Worm (Caenorhabditis elegans) whole organism, late embryonic: ENCODE measurements around the gene plx-1.

Experiments
- C38D4.7 ChIP-seq: fragments of 200-800 bp; sonication (Bioruptor generic); optimal IDR thresholded peaks from 2 replicates; lab custom pipeline; 2018; ENCODE audit warnings: mild to moderate bottlenecking, missing genetic modification characterization, moderate library complexity, missing compliant biosample characterization
- K02D7.2 ChIP-seq: sonication (generic microtip); optimal IDR thresholded peaks from 2 replicates; lab custom pipeline; 2017; ENCODE audit warnings: mild to moderate bottlenecking, missing genetic modification characterization, missing compliant biosample characterization
- K09A11.1 ChIP-seq: sonication (generic microtip); optimal IDR thresholded peaks from 2 replicates; lab custom pipeline; 2017; ENCODE audit warnings: antibody characterized with exemption, mild to moderate bottlenecking, missing genetic modification characterization, missing compliant biosample characterization; ENCODE audit not compliant: insufficient read depth
- ahr-1 ChIP-seq: sonication (generic microtip); optimal IDR thresholded peaks from 2 replicates; lab custom pipeline; 2016; ENCODE audit warnings: missing genetic modification characterization, missing compliant biosample characterization
- ama-1 ChIP-seq: fragments of 150-350 bp; optimal IDR thresholded peaks from 2 replicates; lab custom pipeline; 2014
- ceh-18 ChIP-seq: sonication (generic microtip); optimal IDR thresholded peaks from 2 replicates; lab custom pipeline; 2016; ENCODE audit warnings: missing genetic modification characterization, missing compliant biosample characterization
- ceh-24 ChIP-seq: sonication (generic microtip); optimal IDR thresholded peaks from 2 replicates; lab custom pipeline; 2016; ENCODE audit warnings: mild to moderate bottlenecking, missing genetic modification characterization, missing compliant biosample characterization
- ceh-31 ChIP-seq: sonication (generic microtip); optimal IDR thresholded peaks from 2 replicates; lab custom pipeline; 2016; ENCODE audit warnings: missing genetic modification characterization, missing compliant biosample characterization
- ceh-34 ChIP-seq: sonication (generic microtip); optimal IDR thresholded peaks from 2 replicates; lab custom pipeline; 2016; ENCODE audit warnings: mild to moderate bottlenecking, missing genetic modification characterization, missing compliant biosample characterization
- ceh-6 ChIP-seq: fragments of 200-800 bp; sonication (Bioruptor generic); optimal IDR thresholded peaks from 2 replicates; lab custom pipeline; 2018; ENCODE audit warnings: mild to moderate bottlenecking, missing genetic modification characterization, missing compliant biosample characterization
- dve-1 ChIP-seq: sonication (generic microtip); optimal IDR thresholded peaks from 2 replicates; lab custom pipeline; 2017; ENCODE audit warnings: antibody characterized with exemption, mild to moderate bottlenecking, missing genetic modification characterization, missing compliant biosample characterization
- fax-1 ChIP-seq: sonication (generic microtip); optimal IDR thresholded peaks from 2 replicates; lab custom pipeline; 2016; ENCODE audit warnings: missing genotype, missing genetic modification characterization, missing compliant biosample characterization
- fkh-10 ChIP-seq: fragments of 150-350 bp; optimal IDR thresholded peaks from 2 replicates; lab custom pipeline; 2014; ENCODE audit warnings: missing biosample characterization, missing genetic modification reagents, missing genetic modification characterization
- fkh-6 ChIP-seq: sonication (generic microtip); optimal IDR thresholded peaks from 2 replicates; lab custom pipeline; 2016; ENCODE audit warnings: missing genetic modification characterization, missing compliant biosample characterization
- hlh-13 ChIP-seq: fragments of 200-800 bp; sonication (Bioruptor generic); optimal IDR thresholded peaks from 2 replicates; lab custom pipeline; 2018; ENCODE audit warnings: mild to moderate bottlenecking, missing genetic modification characterization, missing compliant biosample characterization
- hlh-30 ChIP-seq: sonication (generic microtip); optimal IDR thresholded peaks from 2 replicates; lab custom pipeline; 2017; ENCODE audit warnings: antibody characterized with exemption, missing genetic modification characterization, missing compliant biosample characterization; ENCODE audit not compliant: insufficient read depth
- hlh-6 ChIP-seq: sonication (generic microtip); optimal IDR thresholded peaks from 2 replicates; lab custom pipeline; 2016; ENCODE audit warnings: missing genotype, missing genetic modification characterization, missing compliant biosample characterization
- lim-6 ChIP-seq: sonication (generic microtip); optimal IDR thresholded peaks from 2 replicates; lab custom pipeline; 2016; ENCODE audit warnings: missing genetic modification characterization, missing compliant biosample characterization
- lin-11 ChIP-seq: fragments of 200-800 bp; sonication (Bioruptor generic); optimal IDR thresholded peaks from 2 replicates; lab custom pipeline; 2018; ENCODE audit warnings: mild to moderate bottlenecking, missing genetic modification characterization, missing compliant biosample characterization
- nfya-1 ChIP-seq: sonication (generic microtip); optimal IDR thresholded peaks from 2 replicates; lab custom pipeline; 2017; ENCODE audit warnings: missing genetic modification characterization, mild to moderate bottlenecking, missing compliant biosample characterization, antibody characterized with exemption, moderate library complexity
- nhr-11 ChIP-seq: fragments of 150-350 bp; optimal IDR thresholded peaks from 2 replicates; lab custom pipeline; 2014; ENCODE audit warnings: missing biosample characterization, missing genetic modification characterization
- npax-4 ChIP-seq: sonication (generic microtip); optimal IDR thresholded peaks from 2 replicates; lab custom pipeline; 2016; ENCODE audit warnings: missing genetic modification characterization, missing compliant biosample characterization
- pag-3 ChIP-seq: sonication (generic microtip); optimal IDR thresholded peaks from 2 replicates; lab custom pipeline; 2016; ENCODE audit warnings: missing compliant biosample characterization, missing genetic modification characterization, borderline replicate concordance
- pat-9 ChIP-seq: fragments of 200-800 bp; sonication (Bioruptor generic); optimal IDR thresholded peaks from 2 replicates; lab custom pipeline; 2018; ENCODE audit warnings: mild to moderate bottlenecking, missing genetic modification characterization, moderate library complexity, missing compliant biosample characterization
- pax-1 ChIP-seq: fragments of 150-350 bp; optimal IDR thresholded peaks from 2 replicates; lab custom pipeline; 2014; ENCODE audit warnings: missing biosample characterization, missing genetic modification characterization
- pha-2 ChIP-seq: sonication (generic microtip); optimal IDR thresholded peaks from 2 replicates; lab custom pipeline; 2017; ENCODE audit warnings: mild to moderate bottlenecking, missing genetic modification characterization, missing compliant biosample characterization
- pros-1 ChIP-seq: fragments of 150-350 bp; optimal IDR thresholded peaks from 2 replicates; lab custom pipeline; 2014; ENCODE audit warnings: missing biosample characterization, missing genetic modification reagents, missing genetic modification characterization
- rnt-1 ChIP-seq: sonication (generic microtip); optimal IDR thresholded peaks from 2 replicates; lab custom pipeline; 2016; ENCODE audit warnings: missing genetic modification characterization, missing compliant biosample characterization
- sox-4 ChIP-seq: sonication (generic microtip); optimal IDR thresholded peaks from 2 replicates; lab custom pipeline; 2017; ENCODE audit warnings: mild to moderate bottlenecking, missing genetic modification characterization, inconsistent platforms, missing compliant biosample characterization
- tbx-2 ChIP-seq: sonication (generic microtip); optimal IDR thresholded peaks from 2 replicates; lab custom pipeline; 2016; ENCODE audit warnings: missing genetic modification characterization, missing compliant biosample characterization
- unc-3 ChIP-seq, 2 experiments: fragments of 200-800 bp in 1 of 2; sonication (Bioruptor generic) in 1 of 2; sonication (generic microtip) in 1 of 2; conservative IDR thresholded peaks in 1 of 2; optimal IDR thresholded peaks in 1 of 2; 2 replicates each; pipeline versions ENCODE4 v1.3.6 to Lab custom; 2016 to 2022; ENCODE audit warnings: missing compliant biosample characterization in 2 of 2, missing genetic modification characterization in 2 of 2, missing genetic modification reagents in 1 of 2
- unc-42 ChIP-seq: sonication (generic microtip); optimal IDR thresholded peaks from 2 replicates; lab custom pipeline; 2016; ENCODE audit warnings: missing genotype, missing genetic modification characterization, missing compliant biosample characterization
- unc-55 ChIP-seq: sonication (generic microtip); optimal IDR thresholded peaks from 2 replicates; lab custom pipeline; 2017; ENCODE audit warnings: missing biosample characterization, missing genetic modification reagents, missing genetic modification characterization
- unc-86 ChIP-seq: sonication (generic microtip); optimal IDR thresholded peaks from 2 replicates; lab custom pipeline; 2016; ENCODE audit warnings: missing genetic modification characterization, missing compliant biosample characterization
- zip-5 ChIP-seq: sonication (generic microtip); optimal IDR thresholded peaks from 2 replicates; lab custom pipeline; 2016; ENCODE audit warnings: missing genetic modification characterization, missing compliant biosample characterization

plx-1 gene

ce11 chrIV:953136-953535 lies 6.2 kb upstream of the plx-1 start:
- TF ChIP-seq fkh-10 (GFP tag; lab: Kevin White, UChicago) (no peak), lin-11 (tag; lab: Kevin White, UChicago) (no peak), K02D7.2 (tag; lab: Kevin White, UChicago) (no peak), nhr-11 (tag; lab: Kevin White, UChicago) (no peak)

- TF ChIP-seq ceh-34 (tag; lab: Kevin White, UChicago): peak; percentile 2
- TF ChIP-seq fkh-6 (tag; lab: Kevin White, UChicago): no peak
- TF ChIP-seq unc-3 (GFP tag; conservative IDR thresholded peaks at IDR 0.05; lab: Robert Waterston, UW): no peak
- no peak for TF ChIP-seq unc-3 (tag; optimal IDR thresholded peaks at IDR 0.05; lab: Kevin White, UChicago)
- peak; percentile 18 for TF ChIP-seq pat-9 (tag; lab: Kevin White, UChicago)
- peak; percentile 45 for TF ChIP-seq unc-55 (GFP tag; lab: Kevin White, UChicago)
- TF ChIP-seq ceh-31 (tag; lab: Kevin White, UChicago): peak; percentile 62
- no peak for TF ChIP-seq nhr-11 (tag; lab: Kevin White, UChicago)
- peak; percentile 90 for TF ChIP-seq hlh-30 (tag; lab: Kevin White, UChicago)
- no peak for TF ChIP-seq hlh-13 (GFP tag; lab: Kevin White, UChicago)
- no peak for TF ChIP-seq C38D4.7 (GFP tag; lab: Kevin White, UChicago)
- peak; percentile 92 for TF ChIP-seq rnt-1
- no peak for TF ChIP-seq ahr-1 (tag; lab: Kevin White, UChicago)
- no peak for TF ChIP-seq unc-86 (tag; lab: Kevin White, UChicago)
- peak; percentile 55 for TF ChIP-seq ceh-18 (tag; lab: Kevin White, UChicago)
- no peak for TF ChIP-seq sox-4 (tag; lab: Kevin White, UChicago)
- no peak for TF ChIP-seq ama-1 (lab: Kevin White, UChicago)
- no peak for TF ChIP-seq pros-1 (tag; lab: Kevin White, UChicago)
- TF ChIP-seq tbx-2 (tag; lab: Kevin White, UChicago): peak; percentile 61
- TF ChIP-seq hlh-6 (tag; lab: Kevin White, UChicago): no peak
- no peak for TF ChIP-seq fax-1 (tag; lab: Kevin White, UChicago)
- TF ChIP-seq dve-1: peak; percentile 36
- peak; percentile 82 for TF ChIP-seq nfya-1 (tag; lab: Kevin White, UChicago)
Measured at ce11 chrIV:957820-958219, 1.5 kb upstream of the plx-1 start.

- no peak for TF ChIP-seq unc-86 (tag; lab: Kevin White, UChicago)
- TF ChIP-seq ceh-6 (GFP tag; lab: Kevin White, UChicago): no peak
- no peak for TF ChIP-seq pag-3 (tag; lab: Kevin White, UChicago)
- TF ChIP-seq zip-5 (tag; lab: Kevin White, UChicago): no peak
- TF ChIP-seq lim-6 (tag; lab: Kevin White, UChicago): no peak
- TF ChIP-seq pha-2: no peak
- no peak for TF ChIP-seq K09A11.1
- no peak for TF ChIP-seq pax-1
- TF ChIP-seq ceh-24: no peak
- no peak for TF ChIP-seq hlh-30 (tag; lab: Kevin White, UChicago)
- no peak for TF ChIP-seq rnt-1
- no peak for TF ChIP-seq pros-1 (tag; lab: Kevin White, UChicago)
- no peak for TF ChIP-seq npax-4
Measured at ce11 chrIV:960177-960576, 856 bp downstream of the plx-1 start.

- TF ChIP-seq C38D4.7 (GFP tag; lab: Kevin White, UChicago) (no peak), unc-42 (tag; lab: Kevin White, UChicago) (peak; percentile 81)
Measured at ce11 chrIV:961862-962261, 2.5 kb downstream of the plx-1 start.
